Worm (Caenorhabditis elegans) whole organism, L4 larva: Measurements from ENCODE around the gene Y71H2AM.14.

Source experiments
- D1046.2 ChIP-seq: fragments of 200-800 bp; sonication (Bioruptor generic); IDR thresholded peaks from 2 replicates; pipeline ENCODE4 v1.3.6; 2022; ENCODE audit warnings: missing genetic modification characterization, missing compliant biosample characterization
- F26F4.8 ChIP-seq: fragments of 200-800 bp; sonication (Bioruptor generic); conservative IDR thresholded peaks from 2 replicates; pipeline ENCODE4 v1.3.6; 2022; ENCODE audit warnings: missing genetic modification characterization, missing compliant biosample characterization
- R02D3.7 ChIP-seq: fragments of 150-350 bp; sonication (generic microtip); optimal IDR thresholded peaks from 3 replicates; lab custom pipeline; 2014; ENCODE audit warnings: missing biosample characterization, missing genetic modification characterization
- T26A8.4 ChIP-seq: fragments of 200-800 bp; sonication (Bioruptor generic); IDR thresholded peaks from 2 replicates; pipeline ENCODE4 v1.3.6; 2022; ENCODE audit warnings: missing genetic modification characterization, missing compliant biosample characterization
- Y48G9A.11 ChIP-seq: fragments of 200-800 bp; sonication (Bioruptor generic); IDR thresholded peaks from 2 replicates; pipeline ENCODE4 v1.3.6; 2022; ENCODE audit warnings: missing genetic modification reagents, missing genetic modification characterization, missing compliant biosample characterization
- Y5F2A.4 ChIP-seq: fragments of 200-800 bp; sonication (Bioruptor generic); optimal IDR thresholded peaks from 2 replicates; lab custom pipeline; 2018; ENCODE audit warnings: mild to moderate bottlenecking, missing genetic modification characterization, missing compliant biosample characterization
- ZK337.2 ChIP-seq: fragments of 200-800 bp; sonication (Bioruptor generic); IDR thresholded peaks from 2 replicates; pipeline ENCODE4 v1.3.6; 2022; ENCODE audit warnings: missing genetic modification reagents, missing genetic modification characterization, missing compliant biosample characterization
- aly-2 ChIP-seq: sonication (generic microtip); optimal IDR thresholded peaks from 2 replicates; lab custom pipeline; 2018; ENCODE audit warnings: missing biosample characterization, missing genetic modification characterization
- attf-4 ChIP-seq: sonication (generic microtip); optimal IDR thresholded peaks from 3 replicates; lab custom pipeline; 2017; ENCODE audit warnings: missing biosample characterization, missing genetic modification characterization
- ceh-28 ChIP-seq: fragments of 150-350 bp; optimal IDR thresholded peaks from 2 replicates; lab custom pipeline; 2014; ENCODE audit warnings: missing biosample characterization, missing genetic modification reagents, missing genetic modification characterization
- ceh-44 ChIP-seq: fragments of 200-800 bp; sonication (Bioruptor generic); IDR thresholded peaks from 2 replicates; pipeline ENCODE4 v1.3.6; 2022; ENCODE audit warnings: missing genetic modification reagents, missing genetic modification characterization, missing compliant biosample characterization
- ceh-62 ChIP-seq: sonication (generic microtip); optimal IDR thresholded peaks from 2 replicates; lab custom pipeline; 2017; ENCODE audit warnings: missing biosample characterization, missing genetic modification characterization
- ceh-82 ChIP-seq: sonication (generic microtip); optimal IDR thresholded peaks from 2 replicates; lab custom pipeline; 2017; ENCODE audit warnings: missing biosample characterization, missing genetic modification characterization
- daf-12 ChIP-seq: fragments of 150-350 bp; optimal IDR thresholded peaks from 2 replicates; lab custom pipeline; 2014; ENCODE audit warnings: missing biosample characterization, missing genetic modification reagents, missing genetic modification characterization
- daf-16 ChIP-seq, 3 experiments: sonication (generic microtip); optimal IDR thresholded peaks; 2 replicates each; lab custom pipeline; 2016 to 2017; ENCODE audit warnings: missing genetic modification characterization in 3 of 3, missing genetic modification reagents in 3 of 3, mild to moderate bottlenecking in 2 of 3, missing compliant biosample characterization in 2 of 3, missing biosample characterization in 1 of 3, moderate library complexity in 1 of 3
- daf-19 ChIP-seq: fragments of 200-800 bp; sonication (Bioruptor generic); conservative IDR thresholded peaks from 2 replicates; pipeline ENCODE4 v1.3.6; 2022; ENCODE audit warnings: missing genetic modification characterization, missing compliant biosample characterization
- dmd-9 ChIP-seq: fragments of 200-800 bp; sonication (Bioruptor generic); IDR thresholded peaks from 2 replicates; pipeline ENCODE4 v1.3.6; 2022; ENCODE audit warnings: missing genetic modification reagents, missing genetic modification characterization, missing compliant biosample characterization
- duxl-1 ChIP-seq: sonication (generic microtip); optimal IDR thresholded peaks from 2 replicates; lab custom pipeline; 2016; ENCODE audit warnings: mild to moderate bottlenecking, missing genetic modification characterization, moderate library complexity, missing compliant biosample characterization; ENCODE audit not compliant: poor library complexity
- fkh-10 ChIP-seq: fragments of 150-350 bp; optimal IDR thresholded peaks from 2 replicates; lab custom pipeline; 2014; ENCODE audit warnings: missing biosample characterization, missing genetic modification reagents, missing genetic modification characterization
- fos-1 ChIP-seq: fragments of 150-350 bp; optimal IDR thresholded peaks from 2 replicates; lab custom pipeline; 2014; ENCODE audit warnings: missing biosample characterization, missing genetic modification characterization
- lim-7 ChIP-seq: fragments of 200-800 bp; sonication (Bioruptor generic); IDR thresholded peaks from 2 replicates; pipeline ENCODE4 v1.3.6; 2022; ENCODE audit warnings: missing genetic modification characterization, missing compliant biosample characterization
- lin-1 ChIP-seq: fragments of 200-800 bp; sonication (Bioruptor generic); IDR thresholded peaks from 2 replicates; pipeline ENCODE4 v1.3.6; 2022; ENCODE audit warnings: missing genetic modification reagents, missing genetic modification characterization, missing compliant biosample characterization
- lin-13 ChIP-seq: fragments of 150-350 bp; optimal IDR thresholded peaks from 2 replicates; lab custom pipeline; 2014; ENCODE audit warnings: missing biosample characterization, missing genetic modification reagents, missing genetic modification characterization
- lin-15B ChIP-seq: fragments of 150-350 bp; sonication (generic microtip); optimal IDR thresholded peaks from 3 replicates; lab custom pipeline; 2014; ENCODE audit warnings: missing biosample characterization, missing genetic modification characterization
- lin-38 ChIP-seq: fragments of 200-800 bp; sonication (Bioruptor generic); IDR thresholded peaks from 2 replicates; pipeline ENCODE4 v1.3.6; 2022; ENCODE audit warnings: missing genetic modification reagents, missing genetic modification characterization, missing compliant biosample characterization
- lsy-2 ChIP-seq, 2 experiments: fragments of 150-350 bp in 1 of 2; sonication (generic microtip) in 1 of 2; optimal IDR thresholded peaks; 2 replicates each; lab custom pipeline; 2014 to 2017; ENCODE audit warnings: missing biosample characterization in 2 of 2, missing genetic modification characterization in 2 of 2
- madf-5 ChIP-seq, 2 experiments: fragments of 200-800 bp; sonication (Bioruptor generic); IDR thresholded peaks; 2 replicates each; pipeline ENCODE4 v1.3.6; 2022; ENCODE audit warnings: missing compliant biosample characterization in 2 of 2, missing genetic modification characterization in 2 of 2
- mxl-2 ChIP-seq: fragments of 200-800 bp; sonication (Bioruptor generic); conservative IDR thresholded peaks from 2 replicates; pipeline ENCODE4 v1.3.6; 2022; ENCODE audit warnings: missing genetic modification reagents, missing genetic modification characterization, missing compliant biosample characterization
- nhr-10 ChIP-seq: fragments of 150-350 bp; optimal IDR thresholded peaks from 2 replicates; lab custom pipeline; 2014; ENCODE audit warnings: missing biosample characterization, missing genetic modification characterization
- nhr-102 ChIP-seq: sonication (generic microtip); optimal IDR thresholded peaks from 2 replicates; lab custom pipeline; 2016; ENCODE audit warnings: mild to moderate bottlenecking, missing genetic modification characterization, moderate library complexity, missing compliant biosample characterization
- nhr-111 ChIP-seq: fragments of 200-800 bp; sonication (Bioruptor generic); optimal IDR thresholded peaks from 2 replicates; lab custom pipeline; 2018; ENCODE audit warnings: mild to moderate bottlenecking, missing genetic modification characterization, missing compliant biosample characterization
- nhr-237 ChIP-seq: sonication (generic microtip); optimal IDR thresholded peaks from 2 replicates; lab custom pipeline; 2017; ENCODE audit warnings: missing biosample characterization, missing genetic modification characterization
- nhr-48 ChIP-seq: sonication (generic microtip); optimal IDR thresholded peaks from 2 replicates; lab custom pipeline; 2016; ENCODE audit warnings: mild to moderate bottlenecking, missing genetic modification characterization, missing compliant biosample characterization
- nhr-6 ChIP-seq: fragments of 150-350 bp; optimal IDR thresholded peaks from 2 replicates; lab custom pipeline; 2014; ENCODE audit warnings: missing biosample characterization, missing genetic modification characterization
- nhr-76 ChIP-seq: fragments of 150-350 bp; optimal IDR thresholded peaks from 2 replicates; lab custom pipeline; 2014; ENCODE audit warnings: missing biosample characterization, missing genetic modification characterization
- nhr-77 ChIP-seq: fragments of 150-350 bp; optimal IDR thresholded peaks from 2 replicates; lab custom pipeline; 2014; ENCODE audit warnings: missing biosample characterization, missing genetic modification characterization
- pqm-1 ChIP-seq: sonication (generic microtip); optimal IDR thresholded peaks from 2 replicates; lab custom pipeline; 2017; ENCODE audit warnings: missing biosample characterization, missing genetic modification characterization
- rbr-2 ChIP-seq: sonication (generic microtip); optimal IDR thresholded peaks from 2 replicates; lab custom pipeline; 2016; ENCODE audit warnings: missing genotype, missing genetic modification characterization, missing compliant biosample characterization
- saeg-2 ChIP-seq: fragments of 200-800 bp; sonication (Bioruptor generic); IDR thresholded peaks from 2 replicates; pipeline ENCODE4 v1.3.6; 2022; ENCODE audit warnings: missing genetic modification reagents, missing genetic modification characterization, missing compliant biosample characterization
- sdz-12 ChIP-seq: fragments of 200-800 bp; sonication (Bioruptor generic); optimal IDR thresholded peaks from 2 replicates; lab custom pipeline; 2018; ENCODE audit warnings: mild to moderate bottlenecking, missing genetic modification characterization, missing compliant biosample characterization
- skn-1 ChIP-seq: fragments of 150-350 bp; optimal IDR thresholded peaks from 2 replicates; lab custom pipeline; 2014; ENCODE audit warnings: missing biosample characterization, missing genetic modification characterization
- snpc-1.2 ChIP-seq: fragments of 200-800 bp; sonication (Bioruptor generic); IDR thresholded peaks from 2 replicates; pipeline ENCODE4 v1.3.6; 2022; ENCODE audit warnings: missing genetic modification reagents, missing genetic modification characterization, missing compliant biosample characterization
- snpc-4 ChIP-seq: fragments of 150-350 bp; optimal IDR thresholded peaks from 2 replicates; lab custom pipeline; 2014; ENCODE audit warnings: missing biosample characterization, missing genetic modification characterization
- spr-1 ChIP-seq: sonication (generic microtip); optimal IDR thresholded peaks from 2 replicates; lab custom pipeline; 2016; ENCODE audit warnings: mild to moderate bottlenecking, missing genetic modification characterization, missing compliant biosample characterization
- tag-97 ChIP-seq: fragments of 200-800 bp; sonication (Bioruptor generic); IDR thresholded peaks from 2 replicates; pipeline ENCODE4 v1.3.6; 2022; ENCODE audit warnings: missing genetic modification characterization, missing compliant biosample characterization
- tra-1 ChIP-seq: fragments of 200-800 bp; sonication (Bioruptor generic); IDR thresholded peaks from 2 replicates; pipeline ENCODE4 v1.3.6; 2022; ENCODE audit warnings: missing genetic modification reagents, missing genetic modification characterization, missing compliant biosample characterization
- unc-130 ChIP-seq: sonication (generic microtip); optimal IDR thresholded peaks from 2 replicates; lab custom pipeline; 2016; ENCODE audit warnings: missing genetic modification reagents, missing genetic modification characterization, missing compliant biosample characterization
- unc-39 ChIP-seq: sonication (generic microtip); optimal IDR thresholded peaks from 2 replicates; lab custom pipeline; 2017; ENCODE audit warnings: missing biosample characterization, missing genetic modification characterization
- unc-62 ChIP-seq, 3 experiments: fragments of 150-350 bp in 1 of 3; sonication (generic microtip); optimal IDR thresholded peaks in 2 of 3; peaks in 1 of 3; 1 replicate in 1 of 3; 2 replicates in 2 of 3; lab custom pipeline; 2014 to 2017; ENCODE audit warnings: missing biosample characterization in 3 of 3, missing genetic modification characterization in 3 of 3, missing genetic modification reagents in 3 of 3, missing genotype in 1 of 3
- zfp-3 ChIP-seq: fragments of 200-800 bp; sonication (Bioruptor generic); conservative IDR thresholded peaks from 2 replicates; pipeline ENCODE4 v1.3.6; 2022; ENCODE audit warnings: missing genetic modification reagents, missing genetic modification characterization, missing compliant biosample characterization
- zip-2 ChIP-seq: fragments of 150-350 bp; optimal IDR thresholded peaks from 2 replicates; lab custom pipeline; 2014; ENCODE audit warnings: missing biosample characterization, missing genetic modification characterization
- ztf-7 ChIP-seq: fragments of 150-350 bp; optimal IDR thresholded peaks from 2 replicates; lab custom pipeline; 2014; ENCODE audit warnings: missing biosample characterization, missing genetic modification characterization

The Y71H2AM.14 gene

ce11 chrIII:2760726-2761125, 14.3 kb upstream of the Y71H2AM.14 start, which contains the start of gene pho-9 (continued):
- TF ChIP-seq tra-1 (GFP tag; lab: Robert Waterston, UW) (peak; percentile 77), saeg-2 (GFP tag; lab: Robert Waterston, UW) (0 out of 2 replicates have a peak, but pooled peaks have one; percentile 38), daf-12 (tag; lab: Kevin White, UChicago) (no peak), R02D3.7 (tag; lab: Kevin White, UChicago) (no peak), ceh-44 (GFP tag; lab: Robert Waterston, UW) (no peak), Y5F2A.4 (GFP tag; lab: Kevin White, UChicago) (no peak), ztf-7 (tag; lab: Kevin White, UChicago) (no peak), lin-1 (peak; percentile 80; the same call in 1 of the 2 replicates), zip-2 (tag; lab: Kevin White, UChicago) (no peak), nhr-237 (tag; lab: Kevin White, UChicago) (no peak), snpc-1.2 (GFP tag; lab: Robert Waterston, UW) (no peak), madf-5 (GFP tag; IDR thresholded peaks at IDR 0.05; lab: Robert Waterston, UW) (no peak), lin-38 (GFP tag; lab: Robert Waterston, UW) (peak; percentile 43), F26F4.8 (GFP tag; lab: Robert Waterston, UW) (no peak), Y48G9A.11 (GFP tag; lab: Robert Waterston, UW) (no peak), unc-130 (GFP tag; lab: Kevin White, UChicago) (no peak), ceh-82 (tag; lab: Kevin White, UChicago) (no peak), dmd-9 (GFP tag; lab: Robert Waterston, UW) (no peak), sdz-12 (GFP tag; lab: Kevin White, UChicago) (no peak), ceh-28 (tag; lab: Kevin White, UChicago) (no peak), ceh-62 (tag; lab: Kevin White, UChicago) (no peak), fkh-10 (GFP tag; lab: Kevin White, UChicago) (no peak), skn-1 (no peak), daf-19 (no peak), unc-62 (GFP tag; optimal IDR thresholded peaks at IDR 0.05 in 1 of 2; lab: Kevin White, UChicago) (no peak), unc-62 (tag; optimal IDR thresholded peaks at IDR 0.05; lab: Kevin White, UChicago) (no peak), tag-97 (GFP tag; lab: Robert Waterston, UW) (no peak), nhr-48 (peak; percentile 95), nhr-76 (tag; lab: Kevin White, UChicago) (no peak), pqm-1 (peak; percentile 87), zfp-3 (GFP tag; lab: Robert Waterston, UW) (no peak), ZK337.2 (GFP tag; lab: Robert Waterston, UW) (no peak), nhr-10 (tag; lab: Kevin White, UChicago) (peak; percentile 17), unc-39 (tag; lab: Kevin White, UChicago) (no peak), nhr-102 (tag; lab: Kevin White, UChicago) (peak; percentile 80), T26A8.4 (GFP tag; lab: Robert Waterston, UW) (no peak), aly-2 (tag; lab: Kevin White, UChicago) (no peak), attf-4 (tag; lab: Kevin White, UChicago) (no peak), lin-13 (GFP tag; lab: Kevin White, UChicago) (peak; percentile 40), nhr-77 (tag; lab: Kevin White, UChicago) (peak; percentile 80), snpc-4 (no peak), rbr-2 (tag; lab: Kevin White, UChicago) (no peak), spr-1 (tag; lab: Kevin White, UChicago) (no peak), nhr-6 (tag; lab: Kevin White, UChicago) (no peak), fos-1 (tag; lab: Kevin White, UChicago) (no peak), lim-7 (GFP tag; lab: Robert Waterston, UW) (no peak), nhr-111 (no peak), lin-15B (no peak), mxl-2 (GFP tag; lab: Robert Waterston, UW) (no peak), duxl-1 (tag; lab: Kevin White, UChicago) (no peak), D1046.2 (GFP tag; lab: Robert Waterston, UW) (no peak), daf-16 (GFP tag; optimal IDR thresholded peaks at IDR 0.05; lab: Kevin White, UChicago) (peak in 1 of 2 experiments; percentile 3), daf-16 (tag; optimal IDR thresholded peaks at IDR 0.05; lab: Kevin White, UChicago) (peak; percentile 85), lsy-2 (tag; optimal IDR thresholded peaks at IDR 0.05; lab: Kevin White, UChicago) (peak in 1 of 2 experiments; percentile 47)
